Worm (Caenorhabditis elegans) whole organism, L2 larva: ENCODE results near the gene F13B6.2.

ENCODE experiments used
- C34F6.9 ChIP-seq: fragments of 150-350 bp; optimal IDR thresholded peaks from 2 replicates; lab custom pipeline; 2014; ENCODE audit warnings: missing biosample characterization, missing genetic modification characterization
- F13H6.1 ChIP-seq: sonication (generic microtip); optimal IDR thresholded peaks from 2 replicates; lab custom pipeline; 2016; ENCODE audit warnings: missing genetic modification characterization, missing compliant biosample characterization
- R02D3.7 ChIP-seq: fragments of 150-350 bp; optimal IDR thresholded peaks from 2 replicates; lab custom pipeline; 2014; ENCODE audit warnings: missing biosample characterization, missing genetic modification characterization
- Y55F3AM.14 ChIP-seq: fragments of 200-800 bp; sonication (Bioruptor generic); optimal IDR thresholded peaks from 2 replicates; lab custom pipeline; 2018; ENCODE audit warnings: mild to moderate bottlenecking, missing genetic modification characterization, missing compliant biosample characterization
- ZK546.5 ChIP-seq: sonication (generic microtip); optimal IDR thresholded peaks from 2 replicates; lab custom pipeline; 2017; ENCODE audit warnings: missing biosample characterization, missing genetic modification characterization
- aly-2 ChIP-seq: fragments of 150-350 bp; optimal IDR thresholded peaks from 2 replicates; lab custom pipeline; 2014; ENCODE audit warnings: missing biosample characterization, missing genetic modification characterization
- blmp-1 ChIP-seq: sonication (generic microtip); optimal IDR thresholded peaks from 2 replicates; lab custom pipeline; 2017; ENCODE audit warnings: missing genetic modification characterization, mild to moderate bottlenecking, missing compliant biosample characterization, antibody characterized with exemption, moderate library complexity; ENCODE audit not compliant: insufficient read depth
- ceh-16 ChIP-seq: fragments of 150-350 bp; optimal IDR thresholded peaks from 2 replicates; lab custom pipeline; 2014; ENCODE audit warnings: missing biosample characterization, missing genetic modification characterization
- ceh-82 ChIP-seq: fragments of 150-350 bp; optimal IDR thresholded peaks from 2 replicates; lab custom pipeline; 2014; ENCODE audit warnings: missing biosample characterization, missing genetic modification characterization
- elt-1 ChIP-seq: fragments of 150-350 bp; optimal IDR thresholded peaks from 2 replicates; lab custom pipeline; 2014; ENCODE audit warnings: missing biosample characterization, missing genetic modification characterization
- elt-3 ChIP-seq: sonication (generic microtip); optimal IDR thresholded peaks from 2 replicates; lab custom pipeline; 2017; ENCODE audit warnings: missing biosample characterization, missing genetic modification characterization
- fos-1 ChIP-seq: fragments of 150-350 bp; optimal IDR thresholded peaks from 2 replicates; lab custom pipeline; 2014; ENCODE audit warnings: missing biosample characterization, missing genetic modification characterization
- gmeb-1 ChIP-seq: fragments of 150-350 bp; optimal IDR thresholded peaks from 2 replicates; lab custom pipeline; 2014; ENCODE audit warnings: missing biosample characterization, missing genetic modification characterization
- lin-11 ChIP-seq: fragments of 150-350 bp; sonication (generic microtip); optimal IDR thresholded peaks from 2 replicates; lab custom pipeline; 2014; ENCODE audit warnings: missing biosample characterization, missing genetic modification characterization, inconsistent platforms, mixed read lengths
- lin-13 ChIP-seq: fragments of 150-350 bp; optimal IDR thresholded peaks from 2 replicates; lab custom pipeline; 2014; ENCODE audit warnings: missing biosample characterization, missing genetic modification reagents, missing genetic modification characterization
- lin-39 ChIP-seq: fragments of 150-350 bp; optimal IDR thresholded peaks from 2 replicates; lab custom pipeline; 2014; ENCODE audit warnings: missing biosample characterization, missing genetic modification reagents, missing genetic modification characterization
- lsy-2 ChIP-seq, 2 experiments: fragments of 150-350 bp in 1 of 2; sonication (generic microtip) in 1 of 2; optimal IDR thresholded peaks; 2 replicates each; lab custom pipeline; 2014 to 2017; ENCODE audit warnings: missing biosample characterization in 2 of 2, missing genetic modification characterization in 2 of 2
- mab-5 ChIP-seq: fragments of 150-350 bp; optimal IDR thresholded peaks from 2 replicates; lab custom pipeline; 2014; ENCODE audit warnings: missing biosample characterization, missing genetic modification characterization
- mdl-1 ChIP-seq, 2 experiments: fragments of 150-350 bp in 1 of 2; sonication (generic microtip) in 1 of 2; optimal IDR thresholded peaks; 2 replicates each; lab custom pipeline; 2017; ENCODE audit warnings: missing biosample characterization in 2 of 2, missing genetic modification characterization in 2 of 2
- nhr-10 ChIP-seq: sonication (generic microtip); optimal IDR thresholded peaks from 2 replicates; lab custom pipeline; 2017; ENCODE audit warnings: missing biosample characterization, missing genetic modification characterization
- nhr-12 ChIP-seq: fragments of 150-350 bp; optimal IDR thresholded peaks from 2 replicates; lab custom pipeline; 2014; ENCODE audit warnings: missing biosample characterization, missing genetic modification characterization
- nhr-129 ChIP-seq: fragments of 150-350 bp; optimal IDR thresholded peaks from 2 replicates; lab custom pipeline; 2014; ENCODE audit warnings: missing biosample characterization, missing genetic modification characterization
- nhr-23 ChIP-seq: fragments of 150-350 bp; optimal IDR thresholded peaks from 2 replicates; lab custom pipeline; 2014; ENCODE audit warnings: missing biosample characterization, missing genetic modification reagents, missing genetic modification characterization
- nhr-25 ChIP-seq: fragments of 150-350 bp; sonication (generic microtip); optimal IDR thresholded peaks from 3 replicates; lab custom pipeline; 2014; ENCODE audit warnings: missing biosample characterization, missing genetic modification characterization
- nhr-6 ChIP-seq: fragments of 150-350 bp; optimal IDR thresholded peaks from 2 replicates; lab custom pipeline; 2014; ENCODE audit warnings: missing biosample characterization, missing genetic modification characterization
- peb-1 ChIP-seq: fragments of 150-350 bp; optimal IDR thresholded peaks from 2 replicates; lab custom pipeline; 2014; ENCODE audit warnings: missing biosample characterization, missing genetic modification characterization
- sem-4 ChIP-seq: fragments of 150-350 bp; optimal IDR thresholded peaks from 2 replicates; lab custom pipeline; 2014; ENCODE audit warnings: missing biosample characterization, missing genetic modification reagents, missing genetic modification characterization
- skn-1 ChIP-seq: sonication (generic microtip); optimal IDR thresholded peaks from 2 replicates; lab custom pipeline; 2017; ENCODE audit warnings: missing biosample characterization, missing genetic modification characterization
- sma-3 ChIP-seq: sonication (generic microtip); optimal IDR thresholded peaks from 2 replicates; lab custom pipeline; 2016; ENCODE audit warnings: missing genetic modification reagents, missing genetic modification characterization, missing compliant biosample characterization
- sma-9 ChIP-seq, 2 experiments: fragments of 150-350 bp in 1 of 2; sonication (generic microtip) in 1 of 2; optimal IDR thresholded peaks; 2 replicates each; lab custom pipeline; 2014 to 2016; ENCODE audit warnings: missing genetic modification characterization in 2 of 2, mild to moderate bottlenecking in 1 of 2, missing biosample characterization in 1 of 2, missing compliant biosample characterization in 1 of 2, missing genetic modification reagents in 1 of 2, moderate library complexity in 1 of 2
- snpc-4 ChIP-seq: fragments of 150-350 bp; optimal IDR thresholded peaks from 2 replicates; lab custom pipeline; 2014; ENCODE audit warnings: missing biosample characterization, missing genetic modification characterization
- unc-39 ChIP-seq: fragments of 150-350 bp; optimal IDR thresholded peaks from 2 replicates; lab custom pipeline; 2014; ENCODE audit warnings: missing biosample characterization, missing genetic modification characterization
- unc-55 ChIP-seq: fragments of 150-350 bp; sonication (generic microtip); optimal IDR thresholded peaks from 3 replicates; lab custom pipeline; 2014; ENCODE audit warnings: missing biosample characterization, missing genetic modification reagents, missing genetic modification characterization
- unc-62 ChIP-seq: fragments of 150-350 bp; optimal IDR thresholded peaks from 2 replicates; lab custom pipeline; 2014; ENCODE audit warnings: missing biosample characterization, missing genetic modification reagents, missing genetic modification characterization
- zag-1 ChIP-seq: fragments of 150-350 bp; optimal IDR thresholded peaks from 2 replicates; lab custom pipeline; 2014; ENCODE audit warnings: missing biosample characterization, missing genetic modification characterization
- ztf-1 ChIP-seq: fragments of 200-800 bp; sonication (Bioruptor generic); conservative IDR thresholded peaks from 2 replicates; pipeline ENCODE4 v1.3.6; 2022; ENCODE audit warnings: missing genetic modification characterization, missing compliant biosample characterization
- ztf-11 ChIP-seq: sonication (generic microtip); optimal IDR thresholded peaks from 2 replicates; lab custom pipeline; 2017; ENCODE audit warnings: missing biosample characterization, missing genetic modification characterization
- ztf-4 ChIP-seq: fragments of 150-350 bp; optimal IDR thresholded peaks from 2 replicates; lab custom pipeline; 2014; ENCODE audit warnings: missing biosample characterization, missing genetic modification characterization

Gene F13B6.2

DNA sequence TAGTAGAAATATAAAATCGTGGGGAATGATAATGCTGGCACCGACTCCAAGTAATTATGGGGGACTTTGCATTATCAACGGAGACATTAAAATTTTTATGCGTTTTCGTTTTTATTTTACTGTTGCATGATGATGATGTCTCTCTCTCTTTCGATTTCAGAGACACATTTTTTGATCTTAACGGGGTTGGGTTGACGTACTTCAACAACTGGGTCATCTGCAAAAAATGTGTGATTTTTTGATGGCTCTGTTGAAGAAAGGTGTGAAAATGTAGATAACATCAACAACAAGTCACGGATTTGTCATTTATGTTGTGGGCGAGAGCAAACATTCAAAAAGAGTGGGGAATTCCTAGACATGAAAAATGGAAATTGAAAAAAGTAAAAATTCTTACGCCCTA lies 41.2 kb upstream of the F13B6.2 start, which contains the start of gene F55G1.15:
F55G1.15 (minus strand) TSS at position 101 of the 400 bp plus-strand sequence.
- TF ChIP-seq C34F6.9 (no peak), sem-4 (tag; lab: Kevin White, UChicago) (no peak), skn-1 (no peak), nhr-10 (tag; lab: Kevin White, UChicago) (no peak), sma-3 (GFP tag; lab: Kevin White, UChicago) (no peak), nhr-6 (tag; lab: Kevin White, UChicago) (no peak), ztf-11 (tag; lab: Kevin White, UChicago) (no peak), R02D3.7 (tag; lab: Kevin White, UChicago) (no peak), ceh-82 (no peak), lsy-2 (tag; optimal IDR thresholded peaks at IDR 0.05; lab: Kevin White, UChicago) (no peak), elt-1 (tag; lab: Kevin White, UChicago) (no peak), lin-39 (tag; lab: Kevin White, UChicago) (no peak), ztf-1 (GFP tag; lab: Robert Waterston, UW) (no peak), ceh-16 (tag; lab: Kevin White, UChicago) (no peak), F13H6.1 (tag; lab: Kevin White, UChicago) (no peak), unc-55 (GFP tag; lab: Kevin White, UChicago) (no peak), nhr-129 (tag; lab: Kevin White, UChicago) (no peak)

DNA sequence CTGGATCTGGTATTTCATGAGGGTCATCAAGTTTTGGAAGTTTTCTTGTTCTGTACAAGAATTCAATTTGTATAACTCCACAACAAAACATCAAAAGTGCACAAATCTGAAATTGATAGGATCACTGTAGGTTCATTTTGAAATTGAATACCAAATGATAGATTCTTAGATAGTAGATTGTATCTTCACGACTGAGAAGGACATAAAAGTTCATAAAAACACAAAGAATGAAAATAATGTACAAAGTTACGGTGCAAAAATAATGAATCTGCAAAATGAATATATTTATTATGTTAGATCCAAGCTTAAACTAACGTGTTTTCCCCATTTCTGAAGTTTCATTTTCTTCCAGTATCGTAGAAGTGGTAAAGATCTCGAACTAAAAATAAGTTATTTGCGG lies 40.8 kb upstream of the F13B6.2 start:
- TF ChIP-seq unc-55 (GFP tag; lab: Kevin White, UChicago) (no peak), lin-11 (tag; lab: Kevin White, UChicago) (no peak), unc-39 (no peak), elt-3 (tag; lab: Kevin White, UChicago) (no peak), aly-2 (no peak), mab-5 (tag; lab: Kevin White, UChicago) (no peak), blmp-1 (tag; lab: Kevin White, UChicago) (no peak), fos-1 (no peak), mdl-1 (tag; optimal IDR thresholded peaks at IDR 0.05; lab: Kevin White, UChicago) (no peak), ceh-82 (no peak), gmeb-1 (tag; lab: Kevin White, UChicago) (no peak), lin-39 (tag; lab: Kevin White, UChicago) (no peak), nhr-23 (tag; lab: Kevin White, UChicago) (no peak), nhr-12 (tag; lab: Kevin White, UChicago) (no peak), ztf-4 (tag; lab: Kevin White, UChicago) (no peak), F13H6.1 (tag; lab: Kevin White, UChicago) (no peak), C34F6.9 (no peak)

ce11 chrIV:7499302-7499701 lies 39.2 kb upstream of the F13B6.2 start:
- TF ChIP-seq ZK546.5 (no peak), snpc-4 (tag; lab: Kevin White, UChicago) (peak; percentile 67), lin-13 (no peak), zag-1 (no peak), nhr-25 (tag; lab: Kevin White, UChicago) (no peak), nhr-129 (tag; lab: Kevin White, UChicago) (no peak), sem-4 (tag; lab: Kevin White, UChicago) (no peak), R02D3.7 (tag; lab: Kevin White, UChicago) (no peak)
- TF ChIP-seq, all 48 proteins: peak for 1

- TF ChIP-seq nhr-25 (tag; lab: Kevin White, UChicago) = no peak
- TF ChIP-seq elt-3 (tag; lab: Kevin White, UChicago) = no peak
- TF ChIP-seq unc-62 = no peak
- TF ChIP-seq snpc-4 (tag; lab: Kevin White, UChicago) = no peak
- TF ChIP-seq ztf-4 (tag; lab: Kevin White, UChicago) = no peak
- no peak for TF ChIP-seq lin-13
Observed at ce11 chrIV:7497750-7498149, 37.6 kb upstream of the F13B6.2 start, which contains the start of gene egas-4. egas-4 (minus strand) TSS chrIV:7497850.

ce11 chrIV:7497205-7497604 lies 37.1 kb upstream of the F13B6.2 start:
- TF ChIP-seq unc-39 = no peak
- TF ChIP-seq ztf-4 (tag; lab: Kevin White, UChicago) = no peak
- peak; percentile 43 for TF ChIP-seq sma-9 (GFP tag; optimal IDR thresholded peaks at IDR 0.05; lab: Kevin White, UChicago)
- TF ChIP-seq sma-9 (tag; optimal IDR thresholded peaks at IDR 0.05; lab: Kevin White, UChicago) = no peak
- no peak for TF ChIP-seq nhr-23 (tag; lab: Kevin White, UChicago)
- no peak for TF ChIP-seq unc-55 (GFP tag; lab: Kevin White, UChicago)
- TF ChIP-seq peb-1 = no peak
- TF ChIP-seq nhr-10 (tag; lab: Kevin White, UChicago) = no peak
- TF ChIP-seq fos-1 = peak; percentile 39
- no peak for TF ChIP-seq Y55F3AM.14 (GFP tag; lab: Kevin White, UChicago)
- TF ChIP-seq nhr-129 (tag; lab: Kevin White, UChicago) = no peak
